Worm (Caenorhabditis elegans): ENCODE measurements around the gene jhdm-1.

The jhdm-1 gene

DNA sequence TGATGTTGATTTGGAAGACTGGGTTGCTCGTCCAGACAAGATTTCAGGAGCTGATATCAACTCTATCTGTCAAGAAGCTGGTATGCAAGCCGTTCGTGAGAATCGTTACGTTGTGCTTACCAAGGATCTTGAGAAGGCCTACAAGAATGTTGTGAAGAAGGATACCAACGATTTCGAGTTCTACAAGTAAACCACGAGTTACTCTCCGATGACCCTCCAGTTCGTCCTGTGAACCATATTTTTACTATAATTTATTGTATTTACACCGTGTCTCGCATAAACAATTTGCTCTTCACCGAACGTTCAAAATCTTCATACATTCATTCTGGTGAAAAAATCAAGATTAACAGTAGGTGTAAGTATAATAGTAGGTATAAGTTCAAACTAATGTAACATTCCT, 36.7 kb downstream of the jhdm-1 start:
- TF ChIP-seq die-1 (tag; optimal IDR thresholded peaks at IDR 0.05) (no peak), hmg-1.2 (GFP tag; IDR thresholded peaks at IDR 0.05) (no peak), sea-2 (GFP tag; IDR thresholded peaks at IDR 0.05) (no peak), F55B11.4 (tag; optimal IDR thresholded peaks at IDR 0.05; ENCODE audit: borderline replicate concordance, insufficient read depth) (no peak), mel-28 (tag; optimal IDR thresholded peaks at IDR 0.05; ENCODE audit: borderline replicate concordance) (no peak), F57C9.4 (tag; optimal IDR thresholded peaks at IDR 0.05) (no peak), aptf-2 (GFP tag; conservative IDR thresholded peaks at IDR 0.05) (no peak), lsy-27 (tag; optimal IDR thresholded peaks at IDR 0.05; ENCODE audit: borderline replicate concordance, insufficient read depth) (no peak), hlh-26 (GFP tag; conservative IDR thresholded peaks at IDR 0.05) (no peak), nfya-2 (GFP tag; IDR thresholded peaks at IDR 0.05) (no peak), egrh-3 (GFP tag; IDR thresholded peaks at IDR 0.05) (no peak), gei-17 (GFP tag; optimal IDR thresholded peaks at IDR 0.05) (no peak), somi-1 (GFP tag; optimal IDR thresholded peaks at IDR 0.05) (no peak), D2030.7 (GFP tag; IDR thresholded peaks at IDR 0.05) (no peak), ztf-26 (tag; optimal IDR thresholded peaks at IDR 0.05) (no peak), Y95B8A.8 (GFP tag; IDR thresholded peaks at IDR 0.05) (no peak), Y56A3A.18 (GFP tag; IDR thresholded peaks at IDR 0.05) (no peak), sptf-2 (GFP tag; optimal IDR thresholded peaks at IDR 0.05) (no peak), ztf-6 (GFP tag; IDR thresholded peaks at IDR 0.05) (no peak)

DNA sequence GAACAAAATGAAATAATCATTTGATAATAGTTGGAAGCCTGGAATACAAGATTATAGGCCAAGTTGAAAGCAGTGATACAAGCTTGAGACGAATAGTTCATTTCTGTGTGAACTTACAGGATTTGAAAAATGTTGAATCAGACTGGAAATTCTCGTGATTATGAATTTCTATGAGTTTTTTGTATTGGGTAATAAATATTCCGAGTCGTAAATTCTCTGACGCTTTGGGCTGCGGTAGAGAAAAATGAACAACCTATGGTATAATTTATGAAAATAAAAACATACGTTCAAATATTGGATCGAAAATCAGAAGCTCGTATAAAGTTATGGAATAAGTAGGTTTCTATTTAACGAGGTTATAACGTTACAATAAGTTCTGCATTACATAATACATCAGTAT, 38.5 kb downstream of the jhdm-1 start, which contains the start of gene srb-11:
Gene srb-11 (minus strand): TSS at position 101 of the 400 bp plus-strand sequence.
- TF ChIP-seq ztf-28 (GFP tag; IDR thresholded peaks at IDR 0.05) (no peak), lin-40 (tag; optimal IDR thresholded peaks at IDR 0.05) (no peak), ccch-3 (GFP tag; optimal IDR thresholded peaks at IDR 0.05) (no peak)

DNA sequence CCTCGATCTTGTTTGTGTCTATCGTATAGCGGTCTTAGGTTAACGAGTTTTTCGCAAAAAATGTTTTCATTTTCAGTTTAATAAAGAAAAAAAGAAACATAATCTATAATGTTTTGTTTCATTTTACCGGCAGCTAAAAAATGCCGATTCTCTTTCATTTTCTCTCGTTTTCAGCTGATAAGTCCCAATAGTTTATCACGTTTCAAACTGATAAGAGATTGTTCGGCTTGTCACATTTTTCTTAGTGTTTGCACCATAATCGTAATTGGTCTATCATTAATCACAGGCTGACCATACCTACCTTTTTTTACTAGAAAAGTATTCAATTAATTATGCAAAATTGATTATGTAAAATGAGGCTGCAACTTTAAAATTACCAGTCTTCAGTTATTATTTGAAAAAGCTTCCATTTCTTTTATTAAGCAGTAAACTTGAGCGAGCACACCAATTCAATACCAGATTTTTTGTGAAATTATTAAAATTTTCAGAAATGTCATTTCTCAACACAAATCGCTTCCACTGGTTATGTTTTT, 41.0 kb downstream of the jhdm-1 start, which contains the start of gene F23F12.13:
Gene F23F12.13 (plus strand): TSS at position 483 of the 533 bp plus-strand sequence.
- TF ChIP-seq nhr-80 (tag; optimal IDR thresholded peaks at IDR 0.05), result peak; percentile 54
- TF ChIP-seq mcd-1 (GFP tag; IDR thresholded peaks at IDR 0.05), result no peak

DNA sequence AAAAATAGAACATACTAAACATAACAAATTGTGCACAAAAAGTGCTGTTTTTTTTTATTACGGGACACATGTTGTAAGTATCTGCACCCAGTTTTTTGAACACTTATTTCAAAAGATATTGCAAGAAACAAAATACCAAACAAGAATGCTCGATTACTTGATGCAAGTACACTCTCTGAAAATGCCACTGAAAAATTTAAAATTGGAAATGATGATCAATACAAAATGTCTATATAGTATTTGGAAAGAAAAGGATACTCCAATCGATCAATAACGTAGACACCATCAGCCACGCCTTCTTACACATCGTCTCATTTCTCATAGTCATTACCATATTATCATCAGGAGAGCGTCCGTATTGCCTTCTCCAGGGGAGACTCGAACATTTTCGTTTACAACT, 43.9 kb downstream of the jhdm-1 start, which contains the start of gene sdz-15:
Gene sdz-15 (plus strand): TSS at position 301 of the 400 bp plus-strand sequence.
- TF ChIP-seq egrh-3 (GFP tag; IDR thresholded peaks at IDR 0.05) (no peak), him-1 (tag; optimal IDR thresholded peaks at IDR 0.05) (no peak), C06A6.2 (GFP tag; conservative IDR thresholded peaks at IDR 0.05) (no peak), unc-130 (GFP tag; optimal IDR thresholded peaks at IDR 0.05) (no peak), rpc-1 (optimal IDR thresholded peaks at IDR 0.05) (no peak), rpc-1 (tag; optimal IDR thresholded peaks at IDR 0.05) (no peak), sptf-2 (GFP tag; optimal IDR thresholded peaks at IDR 0.05) (no peak), lag-1 (GFP tag; IDR thresholded peaks at IDR 0.05) (no peak), ceh-91 (GFP tag; IDR thresholded peaks at IDR 0.05) (no peak), B0336.3 (GFP tag; IDR thresholded peaks at IDR 0.05) (no peak), nfyb-1 (GFP tag; IDR thresholded peaks at IDR 0.05) (no peak), madf-3 (GFP tag; IDR thresholded peaks at IDR 0.05) (no peak), lin-40 (tag; optimal IDR thresholded peaks at IDR 0.05) (no peak), aptf-2 (GFP tag; conservative IDR thresholded peaks at IDR 0.05) (no peak), cebp-2 (GFP tag; IDR thresholded peaks at IDR 0.05) (no peak)
